Worm (Caenorhabditis elegans) whole organism, L4 larva: ENCODE data around the gene Y57A10C.8.

Experiments
- F37D6.2 ChIP-seq: sonication (generic microtip); optimal IDR thresholded peaks from 2 replicates; lab custom pipeline; 2016; ENCODE audit warnings: mild to moderate bottlenecking, missing genetic modification characterization, missing compliant biosample characterization
- R02D3.7 ChIP-seq: fragments of 150-350 bp; sonication (generic microtip); optimal IDR thresholded peaks from 3 replicates; lab custom pipeline; 2014; ENCODE audit warnings: missing biosample characterization, missing genetic modification characterization
- ceh-20 ChIP-seq: fragments of 200-800 bp; sonication (Bioruptor generic); IDR thresholded peaks from 2 replicates; pipeline ENCODE4 v1.3.6; 2022; ENCODE audit warnings: missing genetic modification reagents, missing genetic modification characterization, missing compliant biosample characterization
- ceh-82 ChIP-seq: sonication (generic microtip); optimal IDR thresholded peaks from 2 replicates; lab custom pipeline; 2017; ENCODE audit warnings: missing biosample characterization, missing genetic modification characterization
- dve-1 ChIP-seq: sonication (generic microtip); optimal IDR thresholded peaks from 2 replicates; lab custom pipeline; 2017; ENCODE audit warnings: antibody characterized with exemption, mild to moderate bottlenecking, missing genetic modification characterization, missing compliant biosample characterization; ENCODE audit not compliant: insufficient read depth
- hlh-30 ChIP-seq: sonication (generic microtip); optimal IDR thresholded peaks from 2 replicates; lab custom pipeline; 2017; ENCODE audit warnings: antibody characterized with exemption, mild to moderate bottlenecking, missing genetic modification characterization, missing compliant biosample characterization; ENCODE audit not compliant: insufficient read depth
- nhr-237 ChIP-seq: sonication (generic microtip); optimal IDR thresholded peaks from 2 replicates; lab custom pipeline; 2017; ENCODE audit warnings: missing biosample characterization, missing genetic modification characterization
- pha-4 ChIP-seq, 2 experiments: fragments of 150-350 bp in 1 of 2; fragments of 200-800 bp in 1 of 2; sonication (Bioruptor generic) in 1 of 2; IDR thresholded peaks in 1 of 2; optimal IDR thresholded peaks in 1 of 2; 2 replicates each; pipeline versions ENCODE4 v1.3.6 to Lab custom; 2014 to 2022; ENCODE audit warnings: missing genetic modification characterization in 2 of 2, missing genetic modification reagents in 2 of 2, missing biosample characterization in 1 of 2, missing compliant biosample characterization in 1 of 2
- pqm-1 ChIP-seq: sonication (generic microtip); optimal IDR thresholded peaks from 2 replicates; lab custom pipeline; 2017; ENCODE audit warnings: missing biosample characterization, missing genetic modification characterization
- skn-1 ChIP-seq: fragments of 150-350 bp; optimal IDR thresholded peaks from 2 replicates; lab custom pipeline; 2014; ENCODE audit warnings: missing biosample characterization, missing genetic modification characterization
- snpc-4 ChIP-seq: fragments of 150-350 bp; optimal IDR thresholded peaks from 2 replicates; lab custom pipeline; 2014; ENCODE audit warnings: missing biosample characterization, missing genetic modification characterization
- spr-1 ChIP-seq: sonication (generic microtip); optimal IDR thresholded peaks from 2 replicates; lab custom pipeline; 2016; ENCODE audit warnings: mild to moderate bottlenecking, missing genetic modification characterization, missing compliant biosample characterization
- unc-62 ChIP-seq, 3 experiments: fragments of 150-350 bp in 1 of 3; sonication (generic microtip); optimal IDR thresholded peaks in 2 of 3; peaks in 1 of 3; 1 replicate in 1 of 3; 2 replicates in 2 of 3; lab custom pipeline; 2014 to 2017; ENCODE audit warnings: missing biosample characterization in 3 of 3, missing genetic modification characterization in 3 of 3, missing genetic modification reagents in 3 of 3, missing genotype in 1 of 3
- ztf-11 ChIP-seq: fragments of 150-350 bp; optimal IDR thresholded peaks from 2 replicates; lab custom pipeline; 2014; ENCODE audit warnings: missing biosample characterization, missing genetic modification characterization

ce11 chrII:12394138-12394537 is 35.5 kb downstream of the Y57A10C.8 start:
- TF ChIP-seq skn-1 (tag; lab: Kevin White, UChicago) (no peak), unc-62 (GFP tag; optimal IDR thresholded peaks at IDR 0.05 in 1 of 2; lab: Kevin White, UChicago) (no peak), unc-62 (tag; optimal IDR thresholded peaks at IDR 0.05; lab: Kevin White, UChicago) (no peak), ztf-11 (tag; lab: Kevin White, UChicago) (no peak), F37D6.2 (no peak), spr-1 (tag; lab: Kevin White, UChicago) (no peak), hlh-30 (tag; lab: Kevin White, UChicago) (no peak), R02D3.7 (tag; lab: Kevin White, UChicago) (no peak), ceh-20 (GFP tag; lab: Robert Waterston, UW) (no peak), nhr-237 (no peak), pqm-1 (tag; lab: Kevin White, UChicago) (no peak), pha-4 (GFP tag; IDR thresholded peaks at IDR 0.05; lab: Robert Waterston, UW) (no peak), pha-4 (tag; optimal IDR thresholded peaks at IDR 0.05; lab: Kevin White, UChicago) (no peak), dve-1 (tag; lab: Kevin White, UChicago) (no peak), snpc-4 (tag; lab: Kevin White, UChicago) (no peak), ceh-82 (tag; lab: Kevin White, UChicago) (no peak)
